Fruit fly (Drosophila melanogaster) S2 (cell line): ENCODE measurements around the gene ppk31.

Source experiments
- CG8478 ChIP-seq: fragments of >200 bp; optimal IDR thresholded peaks from 2 replicates; lab custom pipeline; 2018
- CTCF ChIP-seq, 2 experiments: fragments of >200 bp; optimal IDR thresholded peaks; 2 replicates each; lab custom pipeline; 2018

Gene ppk31

DNA sequence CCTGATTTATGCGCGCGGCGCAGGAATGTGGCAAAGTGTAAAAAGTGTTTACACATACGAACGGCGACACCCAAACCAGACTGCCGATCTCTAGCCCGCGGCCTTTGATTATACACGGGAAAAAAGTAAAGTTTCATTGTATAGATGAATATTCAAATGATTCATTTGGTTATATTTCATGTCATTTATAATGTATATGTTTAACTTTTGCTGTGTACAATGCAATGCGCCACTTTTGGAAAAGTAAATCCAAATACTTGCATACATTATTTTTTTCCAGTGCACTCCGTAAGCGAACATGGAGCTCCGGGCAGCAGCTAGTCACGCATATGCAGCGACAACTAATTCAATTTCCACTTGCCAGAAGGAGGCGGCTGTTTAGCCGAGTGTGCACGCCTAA is 4.4 kb downstream of the ppk31 start:
- no peak for TF ChIP-seq CG8478
- no peak for TF ChIP-seq CTCF (optimal IDR thresholded peaks at IDR 0.05; lab: Kevin White, UChicago)

DNA sequence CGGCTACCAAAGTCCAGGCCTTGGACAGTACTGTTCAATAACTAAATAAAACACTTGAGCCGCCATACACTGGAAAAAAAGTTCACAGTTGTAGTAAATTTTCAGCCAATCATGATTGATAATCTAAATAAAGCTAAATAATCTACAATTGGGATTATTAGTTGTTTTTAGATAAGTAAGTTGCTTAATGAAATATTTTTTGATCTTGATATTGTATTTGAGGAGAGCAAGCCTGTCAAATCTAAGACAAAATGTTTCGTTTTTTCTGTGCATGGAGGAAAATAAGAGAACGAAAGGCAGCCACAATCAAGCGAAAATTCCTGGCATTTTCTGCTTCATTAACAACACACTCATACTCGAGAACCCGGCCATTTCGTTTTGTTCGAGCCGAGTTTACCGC is 8.2 kb downstream of the ppk31 start:
- TF ChIP-seq CG8478 (no peak), CTCF (optimal IDR thresholded peaks at IDR 0.05; lab: Kevin White, UChicago) (no peak)

DNA sequence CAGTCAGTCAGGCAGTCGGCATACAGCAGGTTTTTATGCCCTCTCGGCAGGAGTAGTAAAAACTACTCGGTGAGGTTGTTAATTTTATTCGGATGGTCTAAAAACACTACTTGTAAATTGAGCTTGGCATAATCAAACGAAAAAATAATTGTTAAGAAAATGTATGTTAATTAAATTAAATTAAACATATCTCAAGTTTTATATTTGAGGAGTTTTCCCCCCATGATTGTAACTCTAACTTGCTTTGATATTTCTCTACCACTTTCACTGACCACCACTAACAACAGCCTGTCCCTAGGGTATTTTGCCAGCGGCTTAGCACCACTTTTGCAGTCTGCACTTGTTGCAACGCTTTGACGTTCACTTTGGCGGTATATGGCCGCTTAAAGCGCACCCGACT is 12.8 kb downstream of the ppk31 start:
- no peak for TF ChIP-seq CTCF (optimal IDR thresholded peaks at IDR 0.05; lab: Kevin White, UChicago)
- no peak for TF ChIP-seq CG8478

DNA sequence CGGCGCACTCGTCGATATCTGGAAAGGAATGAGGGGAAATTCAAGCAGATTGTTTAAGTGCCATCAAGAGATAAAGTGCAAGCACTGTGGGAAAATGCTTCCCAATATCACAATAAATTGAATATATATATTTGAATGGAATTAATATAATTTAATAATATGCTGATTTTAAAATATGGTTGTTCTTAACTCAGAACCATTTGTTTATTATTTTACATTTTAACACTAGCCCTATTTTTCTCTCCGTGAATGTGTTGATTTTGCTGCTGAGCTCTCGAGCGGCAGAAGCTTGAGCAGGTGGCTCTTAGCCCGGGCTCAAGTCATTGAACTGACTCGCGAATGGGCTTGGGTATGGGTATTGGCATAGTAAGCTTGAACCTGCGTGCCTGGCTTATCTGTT is 14.6 kb downstream of the ppk31 start:
- TF ChIP-seq CTCF (optimal IDR thresholded peaks at IDR 0.05; lab: Kevin White, UChicago) (no peak), CG8478 (no peak)

DNA sequence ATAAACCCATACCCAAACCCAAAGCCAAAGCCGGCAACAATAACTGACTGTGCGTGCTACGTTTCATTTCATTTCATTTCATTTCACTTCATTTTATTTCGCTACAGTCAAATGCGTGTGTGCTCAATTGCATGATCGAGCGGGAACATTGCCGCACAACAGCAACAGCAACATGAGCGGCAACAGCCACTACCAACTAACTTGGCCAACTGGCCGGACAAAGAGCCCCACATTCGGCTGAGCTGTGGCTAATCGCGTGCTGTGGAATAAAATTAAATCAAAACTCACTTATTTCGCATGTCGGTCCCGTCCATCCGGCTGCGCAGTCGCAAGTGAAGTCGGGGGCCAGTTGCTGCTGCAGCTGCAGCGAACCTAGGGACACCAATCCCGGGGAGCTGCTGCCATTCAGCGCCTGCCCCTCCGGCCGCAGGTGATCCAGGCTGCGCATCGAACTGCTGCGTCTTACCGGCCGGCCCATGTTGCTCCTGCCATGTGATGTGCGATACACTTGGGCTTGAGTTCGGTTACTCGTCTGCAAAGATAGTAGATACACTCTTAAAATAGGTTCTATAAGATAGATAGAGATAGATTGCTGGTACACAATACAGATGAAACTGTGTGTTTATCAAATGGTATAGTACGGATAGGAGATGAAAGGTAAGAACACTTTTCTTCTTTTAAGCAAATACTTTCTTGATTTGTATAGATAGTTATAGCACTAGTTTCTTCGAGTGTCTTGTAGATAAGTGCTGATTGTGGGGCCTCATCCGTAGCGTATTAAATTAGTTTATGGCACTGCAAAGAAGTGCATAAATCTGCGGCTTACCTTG is 15.8 kb downstream of the ppk31 start:
- TF ChIP-seq CG8478: no peak
- no peak for TF ChIP-seq CTCF (optimal IDR thresholded peaks at IDR 0.05; lab: Kevin White, UChicago)

DNA sequence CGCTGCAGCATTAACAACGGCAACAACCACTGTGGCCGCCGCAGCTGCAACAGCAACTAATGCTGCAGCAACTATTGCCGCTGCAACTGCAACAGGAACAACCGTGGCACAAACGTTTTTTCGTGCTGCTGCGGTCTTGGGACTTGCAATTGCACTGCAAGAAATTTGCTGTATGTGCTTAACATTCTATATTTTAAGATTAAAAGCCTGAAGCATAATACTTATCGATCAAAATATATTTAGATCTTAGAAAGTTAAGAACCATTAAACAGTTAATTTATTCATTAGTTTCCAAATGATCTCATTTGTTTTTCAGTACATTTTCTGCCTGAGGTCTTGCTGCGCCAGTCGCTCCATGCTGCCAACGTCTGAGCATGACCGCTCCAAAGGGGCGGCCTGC is 18.1 kb downstream of the ppk31 start:
- TF ChIP-seq CTCF (optimal IDR thresholded peaks at IDR 0.05; lab: Kevin White, UChicago) (no peak), CG8478 (no peak)

DNA sequence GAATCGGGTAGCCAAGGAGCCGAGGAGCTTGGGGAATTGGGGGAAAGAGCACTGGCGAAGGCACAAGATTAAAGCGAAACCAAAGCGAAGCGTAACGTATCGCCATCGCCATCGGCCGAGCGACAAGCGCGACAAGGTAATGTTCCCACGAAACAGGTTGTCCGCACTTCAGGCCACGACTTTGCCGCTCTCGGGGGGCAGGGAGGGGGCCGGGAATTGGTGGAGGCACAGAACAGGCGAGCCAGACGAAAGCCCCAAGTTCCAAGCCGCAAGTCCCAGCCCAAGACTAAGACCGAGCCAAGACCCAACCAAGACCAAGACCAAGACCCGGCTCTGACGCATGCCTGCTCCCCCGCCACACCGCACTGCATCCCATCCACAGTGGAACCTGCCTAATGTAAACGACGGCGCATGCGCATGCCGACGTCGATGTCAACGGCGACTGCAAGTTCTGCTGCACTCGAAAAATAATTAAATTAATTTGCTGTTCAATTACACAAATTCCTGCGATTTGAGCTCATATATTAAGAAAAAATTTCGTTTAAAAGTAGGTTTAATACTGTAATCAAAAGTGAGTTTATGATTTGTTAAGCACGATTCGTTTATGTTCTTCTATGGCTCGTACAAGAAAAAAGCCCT is 23.1 kb downstream of the ppk31 start:
- TF ChIP-seq CTCF (optimal IDR thresholded peaks at IDR 0.05; lab: Kevin White, UChicago) (no peak), CG8478 (no peak)

DNA sequence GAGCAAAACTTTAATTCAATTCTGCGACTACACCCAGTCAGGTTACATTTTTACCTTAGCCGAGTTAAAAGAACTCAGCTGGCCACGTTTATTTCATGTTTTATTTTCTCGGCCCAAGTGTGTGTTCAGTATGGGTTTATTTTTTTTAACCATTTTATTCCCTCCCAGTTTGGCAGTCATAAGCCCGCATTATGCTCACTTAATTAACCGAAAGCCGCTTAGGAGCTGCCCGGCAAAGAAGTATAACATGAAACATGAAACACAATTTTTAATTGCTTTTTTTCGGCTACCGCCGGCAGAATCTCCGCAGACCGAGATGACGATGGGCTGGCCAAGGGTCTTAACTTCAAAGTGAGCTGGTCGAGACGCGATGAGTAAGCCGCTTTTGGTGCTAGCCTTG is 23.9 kb downstream of the ppk31 start:
- TF ChIP-seq CG8478 (no peak), CTCF (optimal IDR thresholded peaks at IDR 0.05; lab: Kevin White, UChicago) (no peak)

DNA sequence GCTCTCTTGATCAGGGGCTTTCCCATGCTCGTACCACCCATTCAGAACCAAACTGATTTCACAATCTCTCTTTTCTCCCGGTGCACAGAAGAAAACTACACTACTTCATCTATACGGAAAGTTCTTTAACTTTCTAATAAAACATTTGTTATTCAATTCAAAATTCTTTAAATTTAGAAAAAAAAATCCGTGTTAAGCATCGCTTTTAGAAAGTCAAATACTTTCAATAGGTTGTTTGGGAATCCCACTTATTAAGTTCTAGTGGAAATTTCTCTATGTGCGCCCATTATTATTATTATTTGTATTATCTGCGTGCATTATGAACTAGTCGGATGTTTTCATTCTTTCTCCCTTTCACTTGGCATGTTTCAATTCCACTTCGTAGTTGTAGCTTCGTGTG is 30.2 kb downstream of the ppk31 start:
- TF ChIP-seq CG8478: no peak
- no peak for TF ChIP-seq CTCF (optimal IDR thresholded peaks at IDR 0.05; lab: Kevin White, UChicago)

DNA sequence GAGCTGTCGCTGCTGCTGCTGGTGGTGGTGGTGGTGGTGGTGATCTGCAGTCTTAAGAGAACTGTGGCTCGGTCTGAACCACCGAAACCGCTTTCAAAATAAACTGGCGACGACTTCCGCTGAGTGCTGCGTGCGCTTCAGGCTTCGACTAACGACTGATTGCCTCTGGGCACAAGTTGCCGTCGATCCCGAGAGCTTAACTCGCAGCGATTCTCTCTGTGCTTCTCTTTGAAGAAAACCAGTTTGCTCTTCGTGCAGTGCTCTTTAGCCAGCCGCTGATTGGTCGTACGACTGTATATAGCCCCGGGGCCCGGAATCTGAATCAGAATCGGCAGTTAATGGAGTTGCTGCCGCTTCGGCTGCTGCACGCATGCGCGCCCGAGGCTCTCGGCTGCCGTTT is 31.2 kb downstream of the ppk31 start, which contains the start of gene Ser:
Ser (minus strand) TSS at position 162 of the 400 bp plus-strand sequence.
- TF ChIP-seq CTCF (optimal IDR thresholded peaks at IDR 0.05; lab: Kevin White, UChicago): no peak
- TF ChIP-seq CG8478: no peak

DNA sequence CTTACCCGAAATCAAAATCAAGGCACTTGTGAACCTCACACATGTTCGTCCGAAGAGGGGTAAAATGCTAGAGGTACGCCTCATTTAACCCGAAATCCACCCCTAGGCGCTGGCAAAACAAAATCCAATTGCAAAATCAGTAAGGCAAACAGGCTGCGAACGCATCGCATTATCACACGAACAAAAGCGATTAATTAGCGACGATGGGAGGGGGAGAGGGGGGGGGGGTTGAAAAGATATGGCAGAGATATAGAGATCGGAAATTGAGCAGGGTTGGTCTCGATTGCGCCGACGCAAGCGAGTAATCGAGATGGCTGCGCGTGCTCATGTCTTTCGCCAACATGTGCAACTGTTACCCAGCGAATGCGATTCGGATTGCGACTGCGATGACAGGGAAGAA is 33.9 kb downstream of the ppk31 start:
- no peak for TF ChIP-seq CTCF (optimal IDR thresholded peaks at IDR 0.05; lab: Kevin White, UChicago)
- no peak for TF ChIP-seq CG8478

DNA sequence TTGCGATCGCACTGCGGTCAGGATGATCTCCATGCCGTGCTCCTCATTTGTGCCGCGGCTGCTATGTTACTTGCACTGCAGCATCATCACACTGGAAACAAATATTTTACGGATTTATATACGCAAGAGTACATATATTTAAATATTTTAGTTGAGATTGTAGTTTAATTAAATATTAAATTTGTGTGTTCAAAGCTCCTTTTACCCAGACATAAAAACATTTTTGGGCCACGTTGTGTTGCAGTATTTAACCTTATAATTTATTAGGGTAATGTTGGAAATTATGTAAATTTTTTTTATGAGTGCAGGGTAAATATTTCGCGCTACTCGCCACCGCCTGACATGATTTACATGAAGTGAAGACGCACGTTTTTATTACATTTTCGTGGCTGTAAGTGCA is 34.7 kb downstream of the ppk31 start:
- TF ChIP-seq CTCF (optimal IDR thresholded peaks at IDR 0.05; lab: Kevin White, UChicago) (no peak), CG8478 (no peak)

DNA sequence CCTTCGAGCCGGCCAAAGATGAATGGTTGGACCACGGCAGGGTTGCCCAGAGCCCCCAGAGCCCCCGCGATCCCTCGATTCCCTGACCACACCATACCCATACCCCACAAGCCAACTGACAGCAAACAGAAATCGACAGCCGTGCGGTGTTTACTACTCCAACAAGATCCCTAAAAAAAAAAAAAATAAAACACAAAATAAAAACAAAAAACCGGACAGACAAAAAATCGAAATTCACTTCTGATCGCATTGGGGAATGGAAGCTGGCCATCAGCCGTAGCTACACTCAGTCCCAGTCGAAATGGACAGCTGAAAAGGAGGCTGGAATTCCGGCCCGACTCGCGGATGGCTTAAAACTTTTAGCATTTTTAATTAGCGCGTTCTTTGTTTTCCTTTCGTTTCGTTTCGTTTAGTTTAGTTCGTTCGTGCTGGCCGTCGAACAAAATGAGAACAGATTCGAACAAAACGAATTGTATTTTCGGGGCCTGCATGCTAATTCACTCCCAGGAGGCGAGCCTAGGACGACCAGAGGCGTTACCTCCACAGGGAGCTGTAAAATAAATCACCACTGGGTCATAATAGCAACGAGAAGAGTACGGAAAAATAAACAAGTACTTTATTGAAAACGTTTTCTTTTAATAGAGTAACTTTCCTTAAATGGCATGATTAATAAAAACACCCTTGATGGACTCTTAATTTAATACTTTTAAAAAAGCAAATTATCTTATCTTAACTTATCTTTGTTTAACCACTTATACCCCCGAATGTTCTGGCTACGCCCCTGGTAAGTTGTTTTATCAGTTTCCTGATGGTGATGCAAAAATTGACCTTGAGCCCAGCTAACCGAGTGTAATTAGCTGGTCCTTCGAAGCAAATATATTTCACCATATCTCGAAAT is 36.2 kb downstream of the ppk31 start:
- no peak for TF ChIP-seq CTCF (optimal IDR thresholded peaks at IDR 0.05; lab: Kevin White, UChicago)
- TF ChIP-seq CG8478: no peak

DNA sequence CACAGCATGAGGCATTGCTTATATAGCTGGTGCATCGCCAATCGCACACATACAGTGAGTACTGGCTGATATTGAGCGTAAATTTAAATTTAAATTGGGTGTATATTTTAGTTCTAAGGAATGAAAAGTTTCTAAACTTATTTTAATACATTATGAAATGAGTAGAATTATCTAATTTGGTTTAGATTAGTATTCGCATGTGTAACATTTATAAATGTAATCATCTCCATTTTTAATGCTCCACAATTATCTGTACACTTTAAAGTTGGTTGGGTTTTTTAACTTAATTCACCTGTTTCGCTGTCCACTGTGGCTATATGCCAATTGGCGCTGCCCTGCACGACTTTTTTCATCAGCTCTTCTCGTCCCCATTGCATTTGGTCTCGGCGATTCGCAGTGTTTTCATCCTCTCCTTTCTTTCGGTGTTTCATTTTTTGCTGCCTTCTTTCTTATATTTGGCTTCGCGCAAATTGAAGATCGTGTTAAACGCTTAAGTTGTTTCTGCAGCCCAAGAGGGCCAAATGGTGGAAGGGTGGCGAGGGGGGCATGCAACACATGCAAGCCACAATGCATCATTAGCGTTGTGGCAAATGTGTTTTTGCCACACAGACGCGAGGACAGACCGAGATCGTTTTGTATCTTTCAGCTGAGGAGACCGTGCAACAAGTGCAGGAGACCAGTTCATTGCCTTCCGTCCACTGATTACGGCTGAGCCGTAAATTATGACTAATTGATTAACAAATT is 38.8 kb downstream of the ppk31 start:
- TF ChIP-seq CTCF (optimal IDR thresholded peaks at IDR 0.05; lab: Kevin White, UChicago) (no peak), CG8478 (no peak)

DNA sequence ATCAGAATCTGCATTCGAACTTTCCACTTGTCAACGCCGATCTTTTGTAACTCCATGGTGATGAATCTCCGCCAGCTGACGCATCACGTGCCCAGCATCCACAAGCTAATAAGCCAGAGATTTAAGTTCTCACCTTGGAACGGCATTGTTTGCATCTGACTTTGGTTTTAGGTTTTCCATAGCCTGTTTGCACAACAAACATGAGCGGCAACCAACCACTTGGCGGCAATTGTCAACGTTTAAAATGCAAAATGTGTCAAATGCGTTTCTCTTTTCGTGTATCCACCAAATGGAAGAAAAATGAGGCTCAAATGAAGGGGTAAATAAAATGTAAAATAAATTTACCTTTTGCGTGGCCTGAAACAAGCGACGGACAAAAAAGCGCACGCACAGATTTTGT is 39.4 kb downstream of the ppk31 start:
- TF ChIP-seq CG8478: no peak
- TF ChIP-seq CTCF (optimal IDR thresholded peaks at IDR 0.05; lab: Kevin White, UChicago): no peak
